Worm (Caenorhabditis elegans) whole organism, L4 larva: ENCODE measurements around the gene F15B9.11.
A peak's percentile ranks its signal among the peaks of the same experiment; 100 is the strongest.

ENCODE experiments used
- F26F4.8 ChIP-seq: fragments of 200-800 bp; sonication (Bioruptor generic); conservative IDR thresholded peaks from 2 replicates; pipeline ENCODE4 v1.3.6; 2022; ENCODE audit warnings: missing genetic modification characterization, missing compliant biosample characterization
- F44E2.7 ChIP-seq: fragments of 200-800 bp; sonication (Bioruptor generic); IDR thresholded peaks from 2 replicates; pipeline ENCODE4 v2.1.2; 2022; ENCODE audit warnings: missing genetic modification characterization, missing compliant biosample characterization
- F49E8.2 ChIP-seq: sonication (generic microtip); optimal IDR thresholded peaks from 2 replicates; lab custom pipeline; 2016; ENCODE audit warnings: missing compliant biosample characterization, mild to moderate bottlenecking, missing genetic modification characterization, borderline replicate concordance
- Y48G9A.11 ChIP-seq: fragments of 200-800 bp; sonication (Bioruptor generic); IDR thresholded peaks from 2 replicates; pipeline ENCODE4 v1.3.6; 2022; ENCODE audit warnings: missing genetic modification reagents, missing genetic modification characterization, missing compliant biosample characterization
- Y5F2A.4 ChIP-seq: fragments of 200-800 bp; sonication (Bioruptor generic); optimal IDR thresholded peaks from 2 replicates; lab custom pipeline; 2018; ENCODE audit warnings: mild to moderate bottlenecking, missing genetic modification characterization, missing compliant biosample characterization
- Y75B8A.6 ChIP-seq: fragments of 200-800 bp; sonication (Bioruptor generic); IDR thresholded peaks from 2 replicates; pipeline ENCODE4 v1.3.6; 2022; ENCODE audit warnings: missing genetic modification reagents, missing genetic modification characterization, missing compliant biosample characterization
- aha-1 ChIP-seq: fragments of 150-350 bp; peaks from one replicate; lab custom pipeline; 2014; ENCODE audit warnings: missing biosample characterization, missing genetic modification characterization
- ceh-20 ChIP-seq: fragments of 200-800 bp; sonication (Bioruptor generic); IDR thresholded peaks from 2 replicates; pipeline ENCODE4 v1.3.6; 2022; ENCODE audit warnings: missing genetic modification reagents, missing genetic modification characterization, missing compliant biosample characterization
- ceh-44 ChIP-seq: fragments of 200-800 bp; sonication (Bioruptor generic); IDR thresholded peaks from 2 replicates; pipeline ENCODE4 v1.3.6; 2022; ENCODE audit warnings: missing genetic modification reagents, missing genetic modification characterization, missing compliant biosample characterization
- ces-1 ChIP-seq: fragments of 150-350 bp; sonication (generic microtip); optimal IDR thresholded peaks from 4 replicates; lab custom pipeline; 2014; ENCODE audit warnings: missing biosample characterization, missing genetic modification reagents, missing genetic modification characterization
- daf-16 ChIP-seq, 3 experiments: sonication (generic microtip); optimal IDR thresholded peaks; 2 replicates each; lab custom pipeline; 2016 to 2017; ENCODE audit warnings: missing genetic modification characterization in 3 of 3, missing genetic modification reagents in 3 of 3, mild to moderate bottlenecking in 2 of 3, missing compliant biosample characterization in 2 of 3, missing biosample characterization in 1 of 3, moderate library complexity in 1 of 3
- dmd-6 ChIP-seq: fragments of 200-800 bp; sonication (Bioruptor generic); IDR thresholded peaks from 2 replicates; pipeline ENCODE4 v1.3.6; 2022; ENCODE audit warnings: missing genetic modification reagents, missing genetic modification characterization, missing compliant biosample characterization
- dmd-8 ChIP-seq: fragments of 200-800 bp; sonication (Bioruptor generic); IDR thresholded peaks from 2 replicates; pipeline ENCODE4 v1.3.6; 2022; ENCODE audit warnings: missing genetic modification characterization, missing compliant biosample characterization
- dve-1 ChIP-seq: sonication (generic microtip); optimal IDR thresholded peaks from 2 replicates; lab custom pipeline; 2017; ENCODE audit warnings: antibody characterized with exemption, mild to moderate bottlenecking, missing genetic modification characterization, missing compliant biosample characterization; ENCODE audit not compliant: insufficient read depth
- hif-1 ChIP-seq, 2 experiments: sonication (generic microtip); optimal IDR thresholded peaks; 2 replicates each; lab custom pipeline; 2016 to 2017; ENCODE audit warnings: missing compliant biosample characterization in 2 of 2, missing genetic modification characterization in 2 of 2, missing genetic modification reagents in 2 of 2, missing genotype in 2 of 2, mild to moderate bottlenecking in 1 of 2
- hlh-11 ChIP-seq: fragments of 200-800 bp; sonication (Bioruptor generic); optimal IDR thresholded peaks from 2 replicates; lab custom pipeline; 2018; ENCODE audit warnings: mild to moderate bottlenecking, missing genetic modification characterization, missing compliant biosample characterization
- hlh-30 ChIP-seq: sonication (generic microtip); optimal IDR thresholded peaks from 2 replicates; lab custom pipeline; 2017; ENCODE audit warnings: antibody characterized with exemption, mild to moderate bottlenecking, missing genetic modification characterization, missing compliant biosample characterization; ENCODE audit not compliant: insufficient read depth
- lin-1 ChIP-seq: fragments of 200-800 bp; sonication (Bioruptor generic); IDR thresholded peaks from 2 replicates; pipeline ENCODE4 v1.3.6; 2022; ENCODE audit warnings: missing genetic modification reagents, missing genetic modification characterization, missing compliant biosample characterization
- mdl-1 ChIP-seq, 2 experiments: fragments of 150-350 bp in 1 of 2; sonication (generic microtip) in 1 of 2; optimal IDR thresholded peaks; 2 replicates each; lab custom pipeline; 2014 to 2017; ENCODE audit warnings: missing biosample characterization in 2 of 2, missing genetic modification characterization in 2 of 2
- mdt-29 ChIP-seq: fragments of 200-800 bp; sonication (Bioruptor generic); IDR thresholded peaks from 2 replicates; pipeline ENCODE4 v1.3.6; 2022; ENCODE audit warnings: missing genetic modification reagents, missing genetic modification characterization, missing compliant biosample characterization
- mxl-2 ChIP-seq: fragments of 200-800 bp; sonication (Bioruptor generic); conservative IDR thresholded peaks from 2 replicates; pipeline ENCODE4 v1.3.6; 2022; ENCODE audit warnings: missing genetic modification reagents, missing genetic modification characterization, missing compliant biosample characterization
- nhr-10 ChIP-seq: fragments of 150-350 bp; optimal IDR thresholded peaks from 2 replicates; lab custom pipeline; 2014; ENCODE audit warnings: missing biosample characterization, missing genetic modification characterization
- nhr-111 ChIP-seq: fragments of 200-800 bp; sonication (Bioruptor generic); optimal IDR thresholded peaks from 2 replicates; lab custom pipeline; 2018; ENCODE audit warnings: mild to moderate bottlenecking, missing genetic modification characterization, missing compliant biosample characterization
- nhr-28 ChIP-seq: fragments of 150-350 bp; optimal IDR thresholded peaks from 2 replicates; lab custom pipeline; 2014; ENCODE audit warnings: missing biosample characterization, missing genetic modification characterization
- nhr-48 ChIP-seq: sonication (generic microtip); optimal IDR thresholded peaks from 2 replicates; lab custom pipeline; 2016; ENCODE audit warnings: mild to moderate bottlenecking, missing genetic modification characterization, missing compliant biosample characterization
- nhr-77 ChIP-seq: fragments of 150-350 bp; optimal IDR thresholded peaks from 2 replicates; lab custom pipeline; 2014; ENCODE audit warnings: missing biosample characterization, missing genetic modification characterization
- php-3 ChIP-seq: fragments of 200-800 bp; sonication (Bioruptor generic); IDR thresholded peaks from 2 replicates; pipeline ENCODE4 v1.3.6; 2022; ENCODE audit warnings: missing genetic modification reagents, missing genetic modification characterization, missing compliant biosample characterization
- pqm-1 ChIP-seq: sonication (generic microtip); optimal IDR thresholded peaks from 2 replicates; lab custom pipeline; 2017; ENCODE audit warnings: missing biosample characterization, missing genetic modification characterization
- saeg-2 ChIP-seq: fragments of 200-800 bp; sonication (Bioruptor generic); IDR thresholded peaks from 2 replicates; pipeline ENCODE4 v1.3.6; 2022; ENCODE audit warnings: missing genetic modification reagents, missing genetic modification characterization, missing compliant biosample characterization
- set-16 ChIP-seq: fragments of 200-800 bp; sonication (Bioruptor generic); IDR thresholded peaks from 2 replicates; pipeline ENCODE4 v1.3.6; 2022; ENCODE audit warnings: missing genetic modification reagents, missing genetic modification characterization, missing compliant biosample characterization
- spr-1 ChIP-seq: sonication (generic microtip); optimal IDR thresholded peaks from 2 replicates; lab custom pipeline; 2016; ENCODE audit warnings: mild to moderate bottlenecking, missing genetic modification characterization, missing compliant biosample characterization
- tra-1 ChIP-seq: fragments of 200-800 bp; sonication (Bioruptor generic); IDR thresholded peaks from 2 replicates; pipeline ENCODE4 v1.3.6; 2022; ENCODE audit warnings: missing genetic modification reagents, missing genetic modification characterization, missing compliant biosample characterization
- unc-130 ChIP-seq: sonication (generic microtip); optimal IDR thresholded peaks from 2 replicates; lab custom pipeline; 2016; ENCODE audit warnings: missing genetic modification reagents, missing genetic modification characterization, missing compliant biosample characterization

Gene F15B9.11

DNA sequence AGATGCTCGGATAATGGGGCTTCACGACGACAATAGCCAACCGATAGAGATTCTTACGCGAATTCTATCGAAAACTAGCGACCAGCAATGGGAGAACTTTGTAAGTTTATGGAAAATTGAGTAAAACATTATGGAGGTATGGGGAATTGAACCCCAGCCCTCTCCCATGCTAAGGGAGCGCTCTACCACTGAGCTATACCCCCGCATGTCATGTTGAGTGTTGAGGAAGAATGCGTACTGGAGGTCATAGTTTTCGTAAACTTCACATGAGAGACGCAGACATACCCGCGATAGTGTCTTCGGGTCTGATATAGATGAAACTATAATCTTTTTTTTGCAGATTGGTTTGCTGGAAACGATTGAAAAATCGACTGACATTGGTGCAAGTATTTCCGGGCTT is 10.7 kb upstream of the F15B9.11 start (continued):
- 0 out of 2 replicates have a peak, but pooled peaks have one; percentile 65 for TF ChIP-seq Y75B8A.6 (GFP tag; lab: Robert Waterston, UW)
- TF ChIP-seq ceh-20: peak; percentile 78
- TF ChIP-seq saeg-2 (GFP tag; lab: Robert Waterston, UW): no peak
- peak; percentile 69 for TF ChIP-seq Y5F2A.4
- peak; percentile 77 for TF ChIP-seq tra-1 (GFP tag; lab: Robert Waterston, UW)
- TF ChIP-seq php-3 (GFP tag; lab: Robert Waterston, UW): peak; percentile 50
- peak; percentile 68 for TF ChIP-seq nhr-48 (tag; lab: Kevin White, UChicago)
- TF ChIP-seq pqm-1 (tag; lab: Kevin White, UChicago): no peak
- TF ChIP-seq aha-1 (tag; lab: Kevin White, UChicago): peak; percentile 42
- peak; percentile 66 for TF ChIP-seq nhr-111 (GFP tag; lab: Kevin White, UChicago)
- no peak for TF ChIP-seq ces-1 (GFP tag; lab: Kevin White, UChicago)

DNA sequence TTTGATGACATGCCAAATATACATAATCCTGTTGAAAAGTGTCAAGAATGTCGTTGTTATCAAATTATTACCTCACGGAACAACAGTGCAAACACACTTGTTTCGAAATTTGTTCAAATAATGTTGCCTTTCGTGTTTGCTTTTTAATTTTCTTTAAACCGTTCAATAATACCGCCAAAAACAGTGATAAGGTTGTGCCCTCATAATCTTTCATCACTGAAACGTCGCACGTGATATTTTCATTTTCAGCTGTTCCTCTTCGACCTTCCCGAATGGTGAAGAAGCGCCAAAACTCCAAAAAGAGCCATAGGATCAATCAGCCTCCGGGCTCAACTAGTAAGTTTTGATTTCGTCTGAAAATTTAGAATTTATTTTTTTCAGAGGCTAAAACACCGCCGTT is 9.4 kb upstream of the F15B9.11 start, which contains the start of gene inft-2:
TSS of gene inft-2 (plus strand) at position 248 of the 400 bp plus-strand sequence.
- TF ChIP-seq nhr-77 (tag; lab: Kevin White, UChicago) (peak; percentile 21), hlh-30 (tag; lab: Kevin White, UChicago) (no peak), mdl-1 (tag; optimal IDR thresholded peaks at IDR 0.05; lab: Kevin White, UChicago) (no peak), pqm-1 (tag; lab: Kevin White, UChicago) (peak; percentile 19), nhr-10 (tag; lab: Kevin White, UChicago) (no peak), hlh-11 (tag; lab: Kevin White, UChicago) (peak; percentile 33), dmd-6 (peak; percentile 46), saeg-2 (GFP tag; lab: Robert Waterston, UW) (0 out of 2 replicates have a peak, but pooled peaks have one; percentile 30), nhr-28 (peak; percentile 35), mxl-2 (GFP tag; lab: Robert Waterston, UW) (no peak), daf-16 (GFP tag; optimal IDR thresholded peaks at IDR 0.05; lab: Kevin White, UChicago) (no peak), daf-16 (tag; optimal IDR thresholded peaks at IDR 0.05; lab: Kevin White, UChicago) (peak; percentile 69), lin-1 (GFP tag; lab: Robert Waterston, UW) (0 out of 2 replicates have a peak, but pooled peaks have one; percentile 10), dve-1 (tag; lab: Kevin White, UChicago) (peak; percentile 60), F26F4.8 (GFP tag; lab: Robert Waterston, UW) (no peak)
- TF ChIP-seq, all 104 proteins: peak for 9

DNA sequence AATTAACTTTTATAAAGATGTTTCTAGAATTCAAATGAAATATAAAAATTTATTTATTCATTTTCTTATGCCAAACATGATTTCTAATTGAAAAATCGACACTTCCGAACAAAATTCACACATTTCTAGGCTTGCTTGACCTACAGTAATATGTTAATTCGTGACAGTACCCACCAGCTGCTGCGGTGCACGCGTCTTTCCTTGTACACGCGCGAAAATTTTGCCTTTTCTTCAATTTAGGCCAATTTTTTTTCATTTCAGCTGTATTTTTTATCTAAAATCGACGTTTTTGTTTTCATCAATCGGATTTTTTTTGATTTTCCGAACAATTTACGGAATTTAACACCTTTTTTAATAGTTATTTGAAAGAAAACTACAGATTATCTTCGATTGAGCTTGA is 7.4 kb upstream of the F15B9.11 start:
- TF ChIP-seq F49E8.2 (tag; lab: Kevin White, UChicago) (peak; percentile 38), set-16 (no peak), Y5F2A.4 (no peak), Y48G9A.11 (GFP tag; lab: Robert Waterston, UW) (peak; percentile 70), spr-1 (no peak), mdt-29 (GFP tag; lab: Robert Waterston, UW) (no peak), unc-130 (GFP tag; lab: Kevin White, UChicago) (peak; percentile 73)

DNA sequence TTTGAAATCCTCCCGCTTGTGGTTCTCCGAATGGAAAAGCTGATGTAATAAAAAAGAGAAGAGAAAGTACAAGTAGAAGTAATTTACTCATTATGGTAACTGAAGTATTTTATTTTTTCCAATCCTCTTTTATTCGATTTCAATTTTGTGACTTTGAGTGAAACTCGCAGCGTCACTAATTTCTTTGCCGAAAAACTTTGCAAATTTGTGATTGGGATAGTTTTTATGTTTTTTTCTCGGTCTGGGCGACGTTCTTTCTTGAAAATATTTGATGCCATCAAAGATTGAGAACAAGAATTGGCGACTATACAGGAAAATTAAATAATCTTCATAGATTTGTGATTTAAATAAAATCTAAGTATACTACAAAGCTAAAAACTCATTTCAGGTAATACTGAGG is 6.9 kb upstream of the F15B9.11 start, which contains the start of gene far-4:
TSS of gene far-4 (minus strand) at position 101 of the 400 bp plus-strand sequence.
- TF ChIP-seq F44E2.7 (no peak), ceh-44 (GFP tag; lab: Robert Waterston, UW) (no peak), dmd-8 (no peak), hif-1 (tag; optimal IDR thresholded peaks at IDR 0.05; lab: Kevin White, UChicago) (no peak), daf-16 (GFP tag; optimal IDR thresholded peaks at IDR 0.05; lab: Kevin White, UChicago) (no peak), daf-16 (tag; optimal IDR thresholded peaks at IDR 0.05; lab: Kevin White, UChicago) (no peak), unc-130 (GFP tag; lab: Kevin White, UChicago) (no peak), dve-1 (tag; lab: Kevin White, UChicago) (no peak), mdl-1 (tag; optimal IDR thresholded peaks at IDR 0.05; lab: Kevin White, UChicago) (no peak)
- TF ChIP-seq, all 104 proteins: peak for 0
